Fruit fly (Drosophila melanogaster): Measurements from ENCODE around the gene CG33099.

Gene CG33099

DNA sequence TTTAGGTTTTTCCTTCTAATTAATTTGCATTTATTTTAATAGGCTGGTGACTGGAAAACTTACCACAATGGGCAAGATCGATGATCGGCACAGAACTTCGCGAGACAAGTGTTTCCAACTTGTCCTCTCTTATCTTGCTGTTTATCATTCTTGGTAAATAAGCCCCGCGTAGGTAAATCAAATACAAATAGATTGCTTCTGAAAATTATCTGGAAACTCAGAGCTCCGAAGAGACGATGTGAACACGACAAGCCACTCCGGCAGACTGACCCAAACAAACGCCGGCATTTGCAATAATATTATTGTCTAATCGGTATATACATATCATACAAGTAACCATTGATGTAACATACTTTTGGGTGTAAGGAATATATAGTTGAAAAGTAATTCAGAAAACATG lies at the start of gene CG33099:
Gene CG33099, minus strand, starts transcription at position 268 of the 400 bp plus-strand sequence.
- TF ChIP-seq CG8478 (optimal IDR thresholded peaks at IDR 0.05), result no peak
- no peak for TF ChIP-seq CTCF (optimal IDR thresholded peaks at IDR 0.05)

DNA sequence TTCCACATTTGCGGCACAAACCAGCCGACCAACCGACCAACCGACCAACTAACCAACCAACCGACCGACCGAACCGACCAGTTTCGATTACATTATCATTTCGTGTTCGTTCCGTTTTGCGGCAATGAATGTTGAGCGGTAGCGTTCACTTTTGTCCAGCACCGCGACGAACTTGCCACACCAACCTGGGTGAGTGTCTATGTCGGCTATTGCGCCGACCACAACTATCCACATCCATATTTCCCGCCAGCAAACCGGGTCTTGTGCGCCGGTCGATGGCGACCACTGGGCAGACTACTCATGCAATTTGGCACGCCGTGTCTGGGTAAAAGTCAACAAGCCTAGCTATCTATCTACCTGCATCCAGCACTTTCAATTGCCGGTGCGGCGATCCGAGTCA lies 46.6 kb upstream of the CG33099 start:
- no peak for TF ChIP-seq CG8478 (optimal IDR thresholded peaks at IDR 0.05)
- TF ChIP-seq CTCF (optimal IDR thresholded peaks at IDR 0.05), result no peak

DNA sequence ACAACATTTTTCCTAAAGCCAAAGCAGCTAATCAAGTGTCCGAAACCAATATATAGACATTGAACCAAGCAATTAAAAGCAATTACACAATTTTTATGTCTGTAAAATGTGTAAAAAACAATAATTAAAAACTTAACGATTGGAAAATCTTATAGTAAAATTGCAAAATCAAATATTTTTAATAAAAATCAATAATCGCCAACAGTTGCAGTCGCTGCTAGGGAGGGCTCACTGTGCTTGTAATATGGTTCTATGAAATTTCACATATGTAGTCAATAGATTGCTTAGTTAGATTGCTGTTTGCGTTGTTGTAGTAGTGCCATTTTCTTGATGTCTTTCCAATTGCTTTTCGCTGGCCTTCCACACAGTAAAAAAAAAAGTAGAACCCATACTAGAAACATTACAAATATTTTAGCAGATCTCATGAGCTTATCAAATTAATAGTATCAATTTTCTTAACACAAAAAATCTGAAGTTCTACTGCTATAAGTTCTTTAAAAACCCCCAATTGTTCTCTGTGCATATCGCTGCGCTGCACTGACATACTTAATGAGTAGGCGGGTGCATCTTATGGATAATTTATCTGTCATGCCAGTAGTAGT lies 45.8 kb upstream of the CG33099 start:
- no peak for TF ChIP-seq CTCF (optimal IDR thresholded peaks at IDR 0.05)
- no peak for TF ChIP-seq CG8478 (optimal IDR thresholded peaks at IDR 0.05)

DNA sequence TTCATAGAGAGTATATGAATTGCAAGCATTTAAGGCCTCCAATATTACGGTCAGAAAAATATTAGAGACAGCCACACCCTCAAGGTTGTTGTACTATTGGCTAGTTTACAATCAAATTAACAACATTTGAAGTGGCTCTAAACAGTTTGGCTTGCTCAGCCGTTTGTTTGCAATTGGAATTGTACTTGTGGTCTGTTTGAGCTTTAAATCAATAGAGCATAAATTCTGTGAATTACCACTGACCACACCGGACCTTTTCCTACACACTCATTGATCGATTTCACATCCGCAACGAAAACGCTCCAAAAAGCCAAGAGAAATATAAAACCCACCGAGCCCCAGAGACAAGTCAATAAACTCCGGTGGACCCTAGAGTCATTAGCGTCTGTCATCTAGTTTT lies 43.2 kb upstream of the CG33099 start:
- TF ChIP-seq CG8478 (optimal IDR thresholded peaks at IDR 0.05), result no peak
- TF ChIP-seq CTCF (optimal IDR thresholded peaks at IDR 0.05), result no peak

DNA sequence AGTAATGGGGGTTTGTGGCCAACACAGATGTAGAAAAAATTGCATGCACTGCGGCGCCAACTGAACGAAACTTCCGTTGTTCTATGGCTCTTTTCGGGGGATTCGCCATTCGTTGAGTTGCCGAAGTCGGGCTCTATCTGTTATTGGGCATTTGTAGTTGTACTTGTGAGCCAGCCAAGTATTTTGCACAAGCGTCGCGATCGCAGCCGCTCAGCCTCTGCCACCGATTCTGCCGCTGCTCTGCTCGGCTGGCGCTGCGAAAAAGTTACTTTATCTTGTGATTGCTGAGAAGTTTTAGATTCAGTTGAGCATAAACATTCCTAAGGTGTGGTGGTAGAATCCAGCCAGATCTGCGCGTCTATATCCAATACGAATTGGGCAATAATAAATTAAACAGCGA lies 39.5 kb upstream of the CG33099 start, which contains the start of gene CG33110:
Gene CG33110, plus strand, starts transcription at position 301 of the 400 bp plus-strand sequence.
- TF ChIP-seq CTCF (optimal IDR thresholded peaks at IDR 0.05) (no peak), CG8478 (optimal IDR thresholded peaks at IDR 0.05) (no peak)

DNA sequence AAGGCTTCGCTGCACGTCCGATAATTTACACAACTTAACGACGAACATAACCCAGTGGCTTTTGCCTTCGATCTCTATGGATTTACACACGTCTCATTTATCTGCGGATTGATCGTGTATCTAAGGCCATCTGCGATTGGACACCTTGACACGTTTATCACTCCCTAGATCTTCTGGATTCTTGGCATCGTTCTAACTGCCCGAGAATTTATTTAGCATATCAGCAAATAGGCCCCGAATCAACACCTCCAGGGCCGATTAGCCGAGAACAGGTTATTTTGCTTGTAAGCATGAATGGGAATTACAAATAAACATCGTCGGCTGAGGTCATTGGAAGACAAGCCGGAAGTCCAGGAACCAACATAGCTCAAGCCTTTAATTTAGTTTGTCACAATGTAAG lies 38.1 kb upstream of the CG33099 start:
- no peak for TF ChIP-seq CTCF (optimal IDR thresholded peaks at IDR 0.05)
- TF ChIP-seq CG8478 (optimal IDR thresholded peaks at IDR 0.05), result no peak

DNA sequence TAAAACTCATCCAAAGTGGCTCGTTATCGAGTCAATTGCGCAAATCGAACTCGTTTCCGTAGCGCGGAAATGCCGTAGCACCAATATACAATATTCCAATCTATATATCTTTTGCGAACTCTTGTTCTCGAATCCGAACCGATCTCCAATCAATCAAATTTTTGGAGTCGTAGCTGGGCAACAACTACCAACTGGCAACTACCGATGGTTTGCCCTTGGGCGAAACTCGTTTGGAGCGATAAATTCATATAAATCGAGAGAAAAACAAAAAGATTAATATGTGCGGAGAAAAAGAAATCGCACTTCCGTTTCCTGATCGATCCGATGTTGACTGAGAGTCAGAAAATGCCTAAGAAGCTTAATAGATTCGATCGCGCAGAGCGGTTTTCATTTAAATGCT lies 35.4 kb upstream of the CG33099 start:
- no peak for TF ChIP-seq CTCF (optimal IDR thresholded peaks at IDR 0.05)
- no peak for TF ChIP-seq CG8478 (optimal IDR thresholded peaks at IDR 0.05)

DNA sequence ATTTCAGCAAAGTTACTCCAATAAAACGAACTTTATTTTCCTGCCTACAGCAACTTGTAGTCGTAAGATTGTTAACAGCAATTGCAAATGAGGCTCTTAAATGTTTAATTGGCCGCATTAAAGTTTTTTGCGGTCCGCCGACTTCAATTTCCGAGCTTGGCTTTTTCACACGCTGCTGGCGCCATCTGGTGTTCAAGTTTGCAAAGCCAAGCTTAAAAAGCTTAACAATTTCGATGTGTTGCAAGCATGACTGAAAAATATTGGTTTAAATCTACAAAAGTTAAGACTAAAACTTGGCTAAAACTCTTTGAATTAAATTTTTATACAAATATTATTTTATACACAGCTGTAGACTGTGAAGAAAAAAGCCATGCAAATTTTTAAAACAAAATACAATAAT lies 34.3 kb upstream of the CG33099 start:
- TF ChIP-seq CG8478 (optimal IDR thresholded peaks at IDR 0.05) (no peak), CTCF (optimal IDR thresholded peaks at IDR 0.05) (peak in 1 of 2 experiments; percentile 49)

DNA sequence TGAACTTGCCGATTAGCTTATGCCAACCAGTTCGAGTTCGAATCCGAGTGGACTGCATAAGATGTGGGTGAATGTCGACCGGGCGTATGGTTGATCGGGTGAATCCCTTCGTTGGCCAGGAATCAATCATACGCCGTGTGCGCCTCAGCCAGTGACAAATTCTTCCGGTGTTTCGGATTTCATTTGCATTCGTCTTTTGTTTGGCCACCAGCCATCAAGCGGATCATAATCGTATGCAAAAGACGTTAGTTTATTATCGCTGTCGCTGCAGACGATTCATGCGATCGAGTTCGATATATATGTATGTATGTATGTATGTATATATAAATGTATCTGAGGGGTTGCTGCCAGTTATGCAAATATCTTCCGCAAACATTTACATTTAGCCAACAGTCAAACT lies 33.7 kb upstream of the CG33099 start:
- TF ChIP-seq CG8478 (optimal IDR thresholded peaks at IDR 0.05) (no peak), CTCF (optimal IDR thresholded peaks at IDR 0.05) (no peak)

DNA sequence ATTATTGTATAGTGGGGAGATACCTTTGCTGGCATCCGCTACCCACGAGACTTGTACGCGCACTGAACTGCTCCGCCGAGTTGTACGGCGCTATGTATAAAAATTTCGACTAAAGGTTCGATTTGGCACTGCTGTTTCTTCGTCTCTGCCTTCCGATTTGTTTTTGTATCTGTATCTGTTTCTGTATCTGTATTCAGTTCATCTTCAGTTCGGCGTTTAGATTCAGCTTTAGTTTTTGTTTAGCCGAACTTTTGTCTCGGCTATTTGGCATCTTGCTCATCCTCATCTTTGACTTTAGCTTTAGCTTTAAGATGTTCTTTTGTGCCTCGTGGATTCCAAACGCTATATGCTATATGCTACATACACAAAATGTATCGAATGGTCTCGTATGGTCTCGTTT lies 32.1 kb upstream of the CG33099 start, which contains the start of gene sit:
Gene sit, minus strand, starts transcription at position 71 of the 400 bp plus-strand sequence.
- TF ChIP-seq CTCF (optimal IDR thresholded peaks at IDR 0.05), result no peak
- no peak for TF ChIP-seq CG8478 (optimal IDR thresholded peaks at IDR 0.05)

DNA sequence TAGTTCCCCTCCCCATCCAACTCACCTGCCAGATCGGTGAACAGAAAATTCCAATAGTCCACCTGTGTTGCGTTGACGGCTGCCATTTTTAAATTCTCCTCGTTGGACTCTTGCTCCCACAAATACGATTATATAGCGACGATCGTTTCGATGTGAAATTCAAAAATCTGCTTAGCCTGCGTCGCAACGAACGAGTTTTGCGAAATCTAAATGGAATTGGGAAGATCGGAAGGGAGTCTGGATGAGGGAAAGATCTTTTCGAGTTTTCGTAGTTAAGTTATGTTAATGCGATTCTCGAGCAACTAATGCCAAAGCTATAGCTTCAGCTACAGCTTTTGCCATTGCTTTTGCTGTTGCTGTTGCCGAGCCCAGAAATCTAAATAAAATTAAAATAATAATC lies 29.9 kb upstream of the CG33099 start:
- TF ChIP-seq CG8478 (optimal IDR thresholded peaks at IDR 0.05) (no peak), CTCF (optimal IDR thresholded peaks at IDR 0.05) (no peak)

DNA sequence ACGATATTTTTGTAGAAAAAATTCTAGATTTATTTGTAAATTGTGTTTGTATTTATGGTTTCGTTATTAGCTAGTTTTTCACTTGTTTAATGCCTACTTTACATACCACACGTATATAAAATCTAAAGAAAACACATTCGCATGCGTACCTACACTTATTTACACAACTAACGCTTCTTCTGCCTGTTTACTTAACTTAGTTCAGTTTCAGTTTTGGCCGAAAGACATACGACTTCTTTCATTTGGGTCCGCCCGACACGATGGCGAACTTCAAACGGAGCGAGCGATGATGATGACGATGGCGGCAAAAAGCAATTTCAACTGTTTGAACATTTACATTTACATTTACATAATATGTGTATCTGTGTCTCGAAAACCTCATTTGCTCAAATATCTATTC lies 28.0 kb upstream of the CG33099 start:
- TF ChIP-seq CTCF (optimal IDR thresholded peaks at IDR 0.05) (no peak), CG8478 (optimal IDR thresholded peaks at IDR 0.05) (no peak)

DNA sequence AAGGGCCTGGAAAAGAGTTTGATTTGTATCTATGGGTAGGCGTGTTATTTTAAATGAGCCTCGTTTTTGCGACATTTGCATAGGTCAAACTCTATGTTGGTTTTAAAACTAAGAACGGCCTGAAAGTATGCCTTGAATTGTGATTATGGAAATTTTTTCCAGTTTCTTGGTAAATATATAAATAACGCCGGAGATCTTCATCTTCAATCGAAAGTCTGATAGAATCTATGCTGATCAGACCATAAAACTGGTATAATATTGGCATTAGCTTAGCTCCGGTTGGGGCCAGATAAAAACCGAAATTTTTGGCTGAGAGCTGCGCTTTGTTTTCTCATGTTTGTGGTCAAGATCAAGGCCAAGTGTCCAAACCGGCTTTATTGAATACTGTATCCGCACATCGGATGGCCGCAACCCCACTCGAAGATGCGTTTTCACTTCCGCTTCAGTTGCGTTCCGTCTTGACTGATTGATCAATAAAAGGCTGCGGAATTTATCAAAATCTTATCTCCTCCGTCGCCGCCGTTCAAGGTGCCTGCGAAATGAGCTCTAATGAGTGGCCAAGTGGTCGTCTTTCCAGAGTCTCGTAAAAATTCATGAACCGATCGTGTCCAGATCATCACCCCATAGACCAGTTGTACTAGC lies 26.8 kb upstream of the CG33099 start:
- TF ChIP-seq CG8478 (optimal IDR thresholded peaks at IDR 0.05) (no peak), CTCF (optimal IDR thresholded peaks at IDR 0.05) (no peak)

DNA sequence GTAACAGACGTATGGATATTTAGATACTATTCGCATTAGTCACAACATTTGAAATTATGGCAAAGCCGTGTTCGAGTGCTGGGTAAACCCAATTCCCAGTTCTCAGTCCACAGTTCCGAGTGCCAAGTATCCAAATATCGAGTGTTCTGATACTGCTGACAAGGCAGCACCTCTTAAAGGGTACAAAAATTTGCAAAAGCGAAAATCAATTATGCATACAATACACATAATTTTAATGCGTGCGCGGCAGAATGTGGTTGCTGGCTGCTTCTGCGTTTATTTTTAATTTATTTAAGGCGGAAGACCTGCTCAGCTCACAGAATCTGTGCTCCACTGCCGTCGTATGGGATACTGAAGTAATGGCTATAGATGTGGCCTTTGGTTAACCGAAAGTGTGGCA lies 22.3 kb upstream of the CG33099 start:
- TF ChIP-seq CTCF (optimal IDR thresholded peaks at IDR 0.05) (no peak), CG8478 (optimal IDR thresholded peaks at IDR 0.05) (no peak)

DNA sequence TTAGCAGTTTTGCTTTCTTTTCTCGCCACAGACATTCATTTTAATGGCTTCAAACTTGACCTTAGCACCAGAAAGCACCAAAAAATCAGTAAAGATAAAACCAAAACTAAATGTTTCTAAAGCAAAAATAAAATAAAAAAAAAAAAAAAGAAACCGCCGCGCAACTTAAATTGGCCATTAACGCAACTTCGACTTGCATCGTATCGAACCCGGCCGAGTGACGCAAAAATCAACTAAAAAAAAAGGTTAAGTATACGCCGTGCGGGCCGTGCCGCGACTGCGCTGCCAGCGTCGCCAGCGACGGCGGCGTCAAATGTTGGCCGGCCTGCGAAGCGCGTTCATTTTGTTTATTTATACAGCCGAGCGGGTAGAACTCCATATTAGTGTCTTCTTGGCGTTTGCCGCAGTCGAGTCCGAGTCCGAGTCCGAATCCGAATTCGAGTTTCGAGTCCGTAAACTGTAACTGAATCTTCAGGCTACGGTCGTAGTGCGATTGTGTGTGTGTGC lies 20.0 kb upstream of the CG33099 start, which contains the start of gene bond:
Gene bond, plus strand, starts transcription at position 375 of the 507 bp plus-strand sequence.
- no peak for TF ChIP-seq CTCF (optimal IDR thresholded peaks at IDR 0.05)
- no peak for TF ChIP-seq CG8478 (optimal IDR thresholded peaks at IDR 0.05)

DNA sequence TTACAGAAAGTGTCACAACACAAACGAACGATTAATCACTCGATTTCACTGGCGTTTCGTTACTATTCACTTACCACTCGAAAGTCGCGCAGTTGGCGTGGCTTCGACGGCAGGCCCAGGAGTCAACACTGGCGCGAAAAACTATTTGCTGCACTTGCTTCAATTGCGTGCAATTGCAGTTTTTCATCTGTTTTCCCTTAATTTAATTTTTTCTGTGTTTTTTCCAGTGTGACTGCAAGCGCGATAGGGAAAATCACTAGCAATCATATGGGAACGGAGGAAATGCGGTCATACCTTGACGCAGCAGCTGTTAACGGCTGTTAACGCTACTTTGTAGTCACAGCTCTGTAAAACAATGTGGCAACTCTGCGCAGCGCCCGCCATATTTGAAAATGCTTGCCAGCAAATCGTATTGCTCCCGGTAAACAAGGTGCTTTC lies 17.2 kb upstream of the CG33099 start, which contains the start of gene AdipoR:
Gene AdipoR, minus strand, starts transcription at position 262 of the 438 bp plus-strand sequence.
- TF ChIP-seq CTCF (optimal IDR thresholded peaks at IDR 0.05), result peak in 1 of 2 experiments; percentile 25
- TF ChIP-seq CG8478 (optimal IDR thresholded peaks at IDR 0.05), result no peak
